Fruit fly (Drosophila melanogaster) S2 (cell line): Measurements from ENCODE around the gene Pmi.

Experiments
- CG8478 ChIP-seq: fragments of >200 bp; optimal IDR thresholded peaks from 2 replicates; lab custom pipeline; 2018
- CTCF ChIP-seq, 2 experiments: fragments of >200 bp; optimal IDR thresholded peaks; 2 replicates each; lab custom pipeline; 2018

DNA sequence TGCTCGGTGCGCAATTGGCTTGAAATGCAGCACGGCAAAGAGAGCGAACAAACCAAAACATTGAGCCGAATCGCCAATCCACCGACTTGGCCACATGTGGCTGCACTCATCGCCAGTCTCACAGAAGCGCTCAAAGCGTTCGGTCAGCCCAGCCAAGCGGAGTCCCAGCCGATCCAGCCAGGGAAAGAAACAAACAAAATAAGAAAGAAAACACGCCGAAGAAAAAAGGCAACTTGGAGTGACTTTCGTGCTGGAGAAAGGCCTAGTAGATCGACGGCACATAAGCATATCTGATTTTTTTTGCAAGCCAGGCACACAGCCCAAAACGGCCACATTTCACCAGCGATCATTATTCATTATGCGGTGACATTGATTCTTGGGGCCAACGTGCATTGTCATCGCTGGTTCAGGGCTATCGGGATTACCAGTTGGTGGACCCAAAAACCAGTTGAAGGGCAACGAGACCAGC, 22.2 kb downstream of the Pmi start:
- TF ChIP-seq CG8478 (no peak), CTCF (optimal IDR thresholded peaks at IDR 0.05; lab: Kevin White, UChicago) (no peak)
